Worm (Caenorhabditis elegans) whole organism, L1 larva: ENCODE data around the gene F54H12.8.

Source experiments
- C16A3.4 ChIP-seq: fragments of 150-350 bp; optimal IDR thresholded peaks from 2 replicates; lab custom pipeline; 2014; ENCODE audit warnings: missing biosample characterization, missing genetic modification characterization
- F16B12.6 ChIP-seq: fragments of 150-350 bp; optimal IDR thresholded peaks from 2 replicates; lab custom pipeline; 2014; ENCODE audit warnings: missing biosample characterization, missing genetic modification characterization
- Y116A8C.19 ChIP-seq: sonication (generic microtip); optimal IDR thresholded peaks from 2 replicates; lab custom pipeline; 2016; ENCODE audit warnings: missing compliant biosample characterization, missing genetic modification characterization, borderline replicate concordance
- alr-1 ChIP-seq: fragments of 200-800 bp; sonication (Bioruptor generic); optimal IDR thresholded peaks from 2 replicates; lab custom pipeline; 2018; ENCODE audit warnings: borderline replicate concordance, mild to moderate bottlenecking, missing genetic modification characterization, missing compliant biosample characterization
- aly-2 ChIP-seq: fragments of 150-350 bp; optimal IDR thresholded peaks from 2 replicates; lab custom pipeline; 2014; ENCODE audit warnings: missing biosample characterization, missing genetic modification characterization
- ama-1 ChIP-seq: fragments of 150-350 bp; optimal IDR thresholded peaks from 2 replicates; lab custom pipeline; 2014
- blmp-1 ChIP-seq: fragments of 150-350 bp; optimal IDR thresholded peaks from 2 replicates; lab custom pipeline; 2014; ENCODE audit warnings: missing biosample characterization, missing genetic modification characterization
- ceh-8 ChIP-seq: fragments of 200-800 bp; sonication (Bioruptor generic); optimal IDR thresholded peaks from 2 replicates; lab custom pipeline; 2018; ENCODE audit warnings: mild to moderate bottlenecking, missing genetic modification characterization, moderate library complexity, missing compliant biosample characterization
- ceh-82 ChIP-seq, 3 experiments: fragments of 150-350 bp in 1 of 3; sonication (generic microtip) in 2 of 3; optimal IDR thresholded peaks; 2 replicates each; lab custom pipeline; 2014 to 2017; ENCODE audit warnings: missing biosample characterization in 3 of 3, missing genetic modification characterization in 3 of 3
- ceh-88 ChIP-seq: fragments of 200-800 bp; sonication (Bioruptor generic); IDR thresholded peaks from 2 replicates; pipeline ENCODE4 v1.3.6; 2022; ENCODE audit warnings: missing genetic modification characterization, missing compliant biosample characterization
- ceh-90 ChIP-seq: sonication (generic microtip); optimal IDR thresholded peaks from 2 replicates; lab custom pipeline; 2016; ENCODE audit warnings: missing genetic modification characterization, missing compliant biosample characterization
- ces-1 ChIP-seq: fragments of 150-350 bp; optimal IDR thresholded peaks from 2 replicates; lab custom pipeline; 2014; ENCODE audit warnings: missing biosample characterization, missing genetic modification reagents, missing genetic modification characterization
- dpl-1 ChIP-seq, 3 experiments: fragments of 150-350 bp in 2 of 3; sonication (generic microtip) in 1 of 3; optimal IDR thresholded peaks; 2 replicates each; lab custom pipeline; 2014 to 2017; ENCODE audit warnings: missing biosample characterization in 3 of 3, missing genetic modification characterization in 3 of 3, missing genetic modification reagents in 3 of 3
- egl-13 ChIP-seq: sonication (generic microtip); optimal IDR thresholded peaks from 2 replicates; lab custom pipeline; 2016; ENCODE audit warnings: missing genotype, missing genetic modification reagents, missing genetic modification characterization, missing compliant biosample characterization
- egl-27 ChIP-seq, 2 experiments: fragments of 150-350 bp in 1 of 2; sonication (generic microtip); optimal IDR thresholded peaks; 3 replicates each; lab custom pipeline; 2017 to 2018; ENCODE audit warnings: missing biosample characterization in 2 of 2, missing genetic modification characterization in 2 of 2, missing genetic modification reagents in 2 of 2
- elt-2 ChIP-seq: sonication (generic microtip); optimal IDR thresholded peaks from 2 replicates; lab custom pipeline; 2016; ENCODE audit warnings: missing genetic modification characterization, mild to moderate bottlenecking, inconsistent platforms, missing compliant biosample characterization, missing genetic modification reagents
- ets-5 ChIP-seq: fragments of 200-800 bp; sonication (Bioruptor generic); IDR thresholded peaks from 2 replicates; pipeline ENCODE4 v1.3.6; 2022; ENCODE audit warnings: missing genetic modification characterization, missing compliant biosample characterization
- fkh-10 ChIP-seq: sonication (generic microtip); optimal IDR thresholded peaks from 2 replicates; lab custom pipeline; 2017; ENCODE audit warnings: missing biosample characterization, missing genetic modification reagents, missing genetic modification characterization
- fkh-4 ChIP-seq: sonication (generic microtip); optimal IDR thresholded peaks from 2 replicates; lab custom pipeline; 2016; ENCODE audit warnings: missing compliant biosample characterization, missing genetic modification characterization, borderline replicate concordance
- fkh-8 ChIP-seq: sonication (generic microtip); optimal IDR thresholded peaks from 2 replicates; lab custom pipeline; 2016; ENCODE audit warnings: mild to moderate bottlenecking, missing genetic modification characterization, missing compliant biosample characterization
- grh-1 ChIP-seq: fragments of 200-800 bp; sonication (Bioruptor generic); IDR thresholded peaks from 2 replicates; pipeline ENCODE4 v1.3.6; 2022; ENCODE audit warnings: missing genetic modification reagents, missing genetic modification characterization, missing compliant biosample characterization
- hlh-17 ChIP-seq: fragments of 200-800 bp; sonication (Bioruptor generic); optimal IDR thresholded peaks from 2 replicates; lab custom pipeline; 2018; ENCODE audit warnings: missing genetic modification characterization, mild to moderate bottlenecking, missing compliant biosample characterization, moderate library complexity, borderline replicate concordance
- lin-14 ChIP-seq: fragments of 200-800 bp; sonication (Bioruptor generic); optimal IDR thresholded peaks from 2 replicates; lab custom pipeline; 2018; ENCODE audit warnings: mild to moderate bottlenecking, missing genetic modification characterization, moderate library complexity, missing compliant biosample characterization
- lin-15B ChIP-seq: fragments of 150-350 bp; sonication (generic microtip); optimal IDR thresholded peaks from 3 replicates; lab custom pipeline; 2014; ENCODE audit warnings: missing biosample characterization, missing genetic modification characterization
- lin-39 ChIP-seq: fragments of 150-350 bp; optimal IDR thresholded peaks from 2 replicates; lab custom pipeline; 2014; ENCODE audit warnings: missing biosample characterization, missing genetic modification reagents, missing genetic modification characterization
- lir-3 ChIP-seq: sonication (generic microtip); optimal IDR thresholded peaks from 2 replicates; lab custom pipeline; 2016; ENCODE audit warnings: mild to moderate bottlenecking, missing genetic modification characterization, moderate library complexity, missing compliant biosample characterization; ENCODE audit not compliant: poor library complexity
- mef-2 ChIP-seq: fragments of 150-350 bp; optimal IDR thresholded peaks from 2 replicates; lab custom pipeline; 2014; ENCODE audit warnings: missing biosample characterization, missing genetic modification characterization
- nhr-11 ChIP-seq: fragments of 150-350 bp; optimal IDR thresholded peaks from 2 replicates; lab custom pipeline; 2014; ENCODE audit warnings: missing biosample characterization, missing genetic modification characterization
- nhr-12 ChIP-seq: sonication (generic microtip); optimal IDR thresholded peaks from 2 replicates; lab custom pipeline; 2017; ENCODE audit warnings: missing biosample characterization, missing genetic modification characterization
- nhr-237 ChIP-seq: fragments of 150-350 bp; optimal IDR thresholded peaks from 2 replicates; lab custom pipeline; 2014; ENCODE audit warnings: missing biosample characterization, missing genetic modification characterization
- nhr-76 ChIP-seq: sonication (generic microtip); optimal IDR thresholded peaks from 2 replicates; lab custom pipeline; 2017; ENCODE audit warnings: missing biosample characterization, missing genetic modification characterization
- nhr-77 ChIP-seq: fragments of 150-350 bp; optimal IDR thresholded peaks from 2 replicates; lab custom pipeline; 2014; ENCODE audit warnings: missing biosample characterization, missing genetic modification characterization
- nhr-85 ChIP-seq: sonication (generic microtip); peaks from one replicate; lab custom pipeline; 2016; ENCODE audit warnings: missing genetic modification characterization, inconsistent platforms, missing compliant biosample characterization
- nhr-90 ChIP-seq: sonication (generic microtip); optimal IDR thresholded peaks from 2 replicates; lab custom pipeline; 2016; ENCODE audit warnings: mild to moderate bottlenecking, missing genetic modification characterization, missing compliant biosample characterization; ENCODE audit not compliant: poor library complexity
- pax-3 ChIP-seq: fragments of 200-800 bp; sonication (Bioruptor generic); optimal IDR thresholded peaks from 2 replicates; lab custom pipeline; 2018; ENCODE audit warnings: mild to moderate bottlenecking, missing genetic modification characterization, moderate library complexity, missing compliant biosample characterization
- skn-1 ChIP-seq: fragments of 150-350 bp; optimal IDR thresholded peaks from 2 replicates; lab custom pipeline; 2014; ENCODE audit warnings: missing biosample characterization, missing genetic modification characterization
- snu-23 ChIP-seq: sonication (generic microtip); optimal IDR thresholded peaks from 2 replicates; lab custom pipeline; 2016; ENCODE audit warnings: missing genetic modification characterization, missing compliant biosample characterization
- sptf-1 ChIP-seq: fragments of 150-350 bp; optimal IDR thresholded peaks from 2 replicates; lab custom pipeline; 2014; ENCODE audit warnings: missing biosample characterization, missing genetic modification characterization
- tbx-2 ChIP-seq: sonication (generic microtip); optimal IDR thresholded peaks from 2 replicates; lab custom pipeline; 2016; ENCODE audit warnings: missing genetic modification characterization, missing compliant biosample characterization
- unc-130 ChIP-seq: fragments of 150-350 bp; optimal IDR thresholded peaks from 2 replicates; lab custom pipeline; 2017; ENCODE audit warnings: missing biosample characterization, missing genetic modification characterization, inconsistent platforms
- unc-30 ChIP-seq: sonication (generic microtip); optimal IDR thresholded peaks from 2 replicates; lab custom pipeline; 2017; ENCODE audit warnings: missing biosample characterization, missing genetic modification characterization
- unc-98 ChIP-seq: fragments of 200-800 bp; sonication (Bioruptor generic); IDR thresholded peaks from 2 replicates; pipeline ENCODE4 v1.3.6; 2022; ENCODE audit warnings: missing genetic modification characterization, missing compliant biosample characterization
- vab-15 ChIP-seq: sonication (generic microtip); optimal IDR thresholded peaks from 2 replicates; lab custom pipeline; 2017; ENCODE audit warnings: missing genotype, mild to moderate bottlenecking, missing genetic modification characterization, missing compliant biosample characterization
- xbp-1 ChIP-seq: sonication (generic microtip); optimal IDR thresholded peaks from 2 replicates; lab custom pipeline; 2016; ENCODE audit warnings: missing genetic modification characterization, missing compliant biosample characterization
- zag-1 ChIP-seq: fragments of 150-350 bp; optimal IDR thresholded peaks from 2 replicates; lab custom pipeline; 2014; ENCODE audit warnings: missing biosample characterization, missing genetic modification characterization
- zip-4 ChIP-seq: fragments of 200-800 bp; sonication (Bioruptor generic); optimal IDR thresholded peaks from 2 replicates; lab custom pipeline; 2018; ENCODE audit warnings: mild to moderate bottlenecking, missing genetic modification characterization, moderate library complexity, missing compliant biosample characterization
- ztf-4 ChIP-seq: fragments of 150-350 bp; optimal IDR thresholded peaks from 2 replicates; lab custom pipeline; 2014; ENCODE audit warnings: missing biosample characterization, missing genetic modification characterization

The F54H12.8 gene

DNA sequence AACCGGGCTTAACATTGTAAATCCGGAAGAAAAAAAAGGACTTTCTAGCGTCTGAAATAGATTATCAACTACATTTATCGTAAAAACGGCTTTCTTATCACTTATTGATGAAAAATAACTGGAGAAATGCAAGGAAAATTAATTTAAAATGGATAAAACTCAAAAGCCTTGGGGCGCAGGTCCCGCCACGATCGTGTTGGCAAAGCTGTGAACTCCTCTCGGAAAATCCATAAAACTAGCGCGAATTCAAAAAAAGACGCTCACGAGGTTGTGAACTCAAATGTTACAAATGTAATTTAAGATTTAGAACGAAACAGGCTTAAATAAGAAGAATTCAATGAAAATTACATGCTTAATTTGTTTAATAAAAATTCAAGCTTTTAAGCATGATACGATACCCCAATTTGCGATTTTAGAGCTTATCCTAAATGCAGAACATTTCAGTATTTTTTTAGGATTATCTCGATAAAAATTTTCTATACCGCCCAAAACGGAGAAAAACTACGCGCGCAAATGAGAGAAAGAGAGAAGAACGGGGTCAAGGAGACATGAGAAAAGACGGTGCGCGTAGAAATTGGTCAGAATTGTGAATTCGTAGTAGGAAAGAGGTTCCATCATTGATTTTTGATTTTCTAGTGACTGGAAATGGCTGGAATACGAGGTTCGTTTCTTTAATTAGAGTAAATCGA is 16.8 kb downstream of the F54H12.8 start, which contains the start of gene C29E4.15 (continued):
- TF ChIP-seq fkh-8 (tag; lab: Kevin White, UChicago) (peak; percentile 29), ets-5 (GFP tag; lab: Robert Waterston, UW) (no peak), nhr-237 (tag; lab: Kevin White, UChicago) (no peak), zip-4 (GFP tag; lab: Kevin White, UChicago) (no peak), egl-13 (tag; lab: Kevin White, UChicago) (no peak), ceh-90 (tag; lab: Kevin White, UChicago) (no peak), ceh-8 (GFP tag; lab: Kevin White, UChicago) (no peak), vab-15 (tag; lab: Kevin White, UChicago) (no peak), nhr-90 (no peak), snu-23 (GFP tag; lab: Kevin White, UChicago) (peak; percentile 58), ces-1 (no peak), fkh-10 (GFP tag; lab: Kevin White, UChicago) (no peak), blmp-1 (tag; lab: Kevin White, UChicago) (peak; percentile 64), grh-1 (GFP tag; lab: Robert Waterston, UW) (no peak), aly-2 (no peak), unc-30 (tag; lab: Kevin White, UChicago) (no peak), nhr-11 (tag; lab: Kevin White, UChicago) (no peak), lir-3 (tag; lab: Kevin White, UChicago) (no peak), egl-27 (tag; optimal IDR thresholded peaks at IDR 0.05; lab: Kevin White, UChicago) (no peak), fkh-4 (tag; lab: Kevin White, UChicago) (no peak), alr-1 (no peak), C16A3.4 (no peak), ceh-82 (tag; optimal IDR thresholded peaks at IDR 0.05; lab: Kevin White, UChicago) (peak in 1 of 3 experiments; percentile 43), unc-130 (no peak), tbx-2 (tag; lab: Kevin White, UChicago) (peak; percentile 21), nhr-76 (tag; lab: Kevin White, UChicago) (no peak), unc-98 (GFP tag; lab: Robert Waterston, UW) (no peak), lin-39 (tag; lab: Kevin White, UChicago) (no peak), nhr-12 (no peak), ama-1 (lab: Kevin White, UChicago) (no peak), skn-1 (tag; lab: Kevin White, UChicago) (peak; percentile 34), mef-2 (tag; lab: Kevin White, UChicago) (no peak), ztf-4 (tag; lab: Kevin White, UChicago) (no peak), zag-1 (tag; lab: Kevin White, UChicago) (no peak), xbp-1 (peak; percentile 37), lin-15B (tag; lab: Kevin White, UChicago) (peak; percentile 17), ceh-88 (no peak), nhr-77 (tag; lab: Kevin White, UChicago) (no peak), nhr-85 (tag; lab: Kevin White, UChicago) (no peak), elt-2 (tag; lab: Kevin White, UChicago) (no peak), pax-3 (tag; lab: Kevin White, UChicago) (no peak), dpl-1 (GFP tag; optimal IDR thresholded peaks at IDR 0.05; lab: Kevin White, UChicago) (peak; percentile 79 to 92 (median 84)), lin-14 (GFP tag; lab: Kevin White, UChicago) (no peak), Y116A8C.19 (no peak), hlh-17 (GFP tag; lab: Kevin White, UChicago) (no peak), F16B12.6 (peak; percentile 30), sptf-1 (tag; lab: Kevin White, UChicago) (no peak)
